Fruit fly (Drosophila melanogaster) S2 (cell line): Measurements from ENCODE around the gene CG32022.

ENCODE experiments used
- CG8478 ChIP-seq: fragments of >200 bp; optimal IDR thresholded peaks from 2 replicates; lab custom pipeline; 2018
- CTCF ChIP-seq, 2 experiments: fragments of >200 bp; optimal IDR thresholded peaks; 2 replicates each; lab custom pipeline; 2018

DNA sequence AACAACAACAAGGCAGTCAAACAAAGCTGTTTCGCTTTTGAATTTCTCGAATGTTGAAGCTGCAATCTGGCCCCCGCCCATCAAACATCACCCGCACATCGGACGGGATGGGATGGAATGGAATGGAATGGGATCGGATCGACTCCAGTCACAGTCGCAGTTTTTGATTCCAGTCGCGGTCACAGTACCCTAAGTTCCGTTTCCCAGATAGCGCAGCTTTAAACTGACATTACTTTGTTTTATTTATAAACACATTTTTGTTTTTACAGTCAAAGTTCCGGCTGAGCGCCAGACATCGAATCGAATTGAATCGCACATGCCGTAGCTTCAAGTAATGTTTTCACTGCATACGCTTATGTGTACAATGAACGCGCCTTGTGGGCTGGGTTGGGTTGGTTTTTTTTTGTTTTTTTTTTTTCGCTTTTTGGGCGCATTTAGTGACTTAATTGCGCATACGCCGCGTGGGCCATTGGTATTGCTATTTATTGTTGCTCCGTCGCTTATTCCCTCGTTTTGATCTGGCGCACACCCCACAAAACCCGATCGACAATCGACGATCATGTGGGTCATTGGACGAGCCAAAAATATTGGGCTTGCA lies 32.3 kb downstream of the CG32022 start:
- no peak for TF ChIP-seq CG8478 (lab: Kevin White, UChicago)
- no peak for TF ChIP-seq CTCF (optimal IDR thresholded peaks at IDR 0.05; lab: Kevin White, UChicago)
